Fruit fly (Drosophila melanogaster) whole organism, embryonic: ENCODE data around the gene erm.

Experiments
- Adf1 ChIP-seq: fragments of 200-800 bp; sonication (Bioruptor generic); IDR thresholded peaks from 2 replicates; pipeline ENCODE4 v1.3.6; 2022; ENCODE audit warnings: missing biosample characterization, missing genetic modification characterization
- CG2120 ChIP-seq: fragments of 200-800 bp; sonication (Bioruptor generic); optimal IDR thresholded peaks from 3 replicates; lab custom pipeline; 2016; ENCODE audit warnings: missing biosample characterization, missing genetic modification characterization
- HmgD ChIP-seq: fragments of 200-800 bp; sonication (Bioruptor generic); optimal IDR thresholded peaks from 3 replicates; lab custom pipeline; 2016; ENCODE audit warnings: missing biosample characterization, missing genetic modification characterization
- Xrp1 ChIP-seq: fragments of 200-800 bp; sonication (Bioruptor generic); IDR thresholded peaks from 2 replicates; pipeline ENCODE4 v1.3.6; 2022; ENCODE audit warnings: missing biosample characterization, missing genetic modification characterization
- lov ChIP-seq, 2 experiments: fragments of 200-800 bp in 1 of 2; fragments of >200 bp in 1 of 2; sonication (Bioruptor generic) in 1 of 2; IDR thresholded peaks in 1 of 2; optimal IDR thresholded peaks in 1 of 2; 2 replicates in 1 of 2; 3 replicates in 1 of 2; pipeline versions ENCODE4 v1.3.6 to Lab custom; 2017 to 2022; ENCODE audit warnings: missing biosample characterization in 1 of 2, missing genetic modification characterization in 1 of 2
- nmo ChIP-seq: fragments of 200-800 bp; sonication (Bioruptor generic); optimal IDR thresholded peaks from 2 replicates; lab custom pipeline; 2018; ENCODE audit warnings: missing biosample characterization, mild to moderate bottlenecking, missing genetic modification characterization, moderate library complexity

- TF ChIP-seq CG2120 (no peak), HmgD (GFP tag; lab: Kevin White, UChicago) (no peak), lov (optimal IDR thresholded peaks at IDR 0.05; lab: Kevin White, UChicago) (no peak), lov (GFP tag; IDR thresholded peaks at IDR 0.05; lab: Robert Waterston, UW) (no peak), nmo (GFP tag; lab: Kevin White, UChicago) (no peak), Xrp1 (GFP tag; lab: Robert Waterston, UW) (no peak), Adf1 (GFP tag; lab: Robert Waterston, UW) (no peak)
Measured at dm6 chr2L:1947959-1948358, 22.2 kb downstream of the erm start.
